Worm (Caenorhabditis elegans): ENCODE measurements around the gene C50F4.16.

The C50F4.16 gene

ce11 chrV:9521697-9522096 lies 19.7 kb downstream of the C50F4.16 start:
- TF ChIP-seq fos-1 (tag; optimal IDR thresholded peaks at IDR 0.05): no peak
- TF ChIP-seq skn-1 (tag; optimal IDR thresholded peaks at IDR 0.05): no peak
- no peak for TF ChIP-seq ztf-1 (GFP tag; conservative IDR thresholded peaks at IDR 0.05)
- TF ChIP-seq crh-2 (tag; optimal IDR thresholded peaks at IDR 0.05): no peak
- TF ChIP-seq sem-4 (tag; optimal IDR thresholded peaks at IDR 0.05): no peak
- TF ChIP-seq sma-9 (GFP tag; optimal IDR thresholded peaks at IDR 0.05): no peak
- TF ChIP-seq sma-9 (tag; optimal IDR thresholded peaks at IDR 0.05): no peak
- TF ChIP-seq blmp-1 (tag; optimal IDR thresholded peaks at IDR 0.05; ENCODE audit: insufficient read depth): no peak
- TF ChIP-seq mdl-1 (tag; optimal IDR thresholded peaks at IDR 0.05): no peak
- TF ChIP-seq mab-5 (tag; optimal IDR thresholded peaks at IDR 0.05): no peak

DNA sequence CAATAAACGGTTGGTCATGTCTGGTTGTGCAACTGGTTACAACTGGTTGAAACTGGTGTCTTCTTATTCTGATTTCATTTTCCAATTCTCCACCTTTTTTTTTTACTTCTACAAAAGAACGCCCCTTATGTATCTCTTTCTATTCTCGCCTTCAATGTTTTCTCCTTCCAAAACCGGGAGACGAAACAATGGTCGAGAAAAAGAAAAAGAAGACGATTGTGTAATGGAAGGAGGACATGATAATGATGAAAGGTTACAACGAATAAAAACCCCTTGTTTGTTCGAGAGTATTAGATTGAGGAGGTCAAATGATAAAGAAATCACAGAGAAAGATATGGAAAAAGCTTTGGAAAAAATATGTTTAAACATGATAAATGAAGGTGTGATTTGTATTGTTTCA lies 22.6 kb downstream of the C50F4.16 start, which contains the start of gene C50F4.8:
Gene C50F4.8 (minus strand): TSS at position 28 of the 400 bp plus-strand sequence.
- TF ChIP-seq nhr-237 (tag; optimal IDR thresholded peaks at IDR 0.05) (no peak), nhr-12 (tag; optimal IDR thresholded peaks at IDR 0.05) (no peak), nhr-21 (tag; optimal IDR thresholded peaks at IDR 0.05) (no peak)

DNA sequence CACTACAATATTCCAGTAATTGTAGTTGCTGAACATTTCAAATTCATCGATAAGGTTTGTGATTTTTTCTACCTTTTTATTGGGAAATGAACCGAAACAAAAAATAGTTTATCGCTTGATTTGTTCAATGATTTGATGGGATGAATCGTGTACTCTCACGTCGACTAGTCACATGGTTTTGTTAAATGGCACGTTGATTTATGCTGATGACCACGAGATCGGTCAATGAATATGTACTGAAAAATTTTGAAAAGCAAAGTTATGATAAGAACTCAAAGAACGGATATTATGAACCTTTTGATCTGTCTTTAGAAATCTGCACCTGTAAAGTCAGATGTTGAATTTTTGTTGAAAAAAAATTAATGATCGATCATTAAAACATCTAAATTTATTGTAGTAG lies 25.1 kb downstream of the C50F4.16 start:
- TF ChIP-seq dmd-4 (tag; optimal IDR thresholded peaks at IDR 0.05): no peak
- no peak for TF ChIP-seq Y55F3AM.14 (GFP tag; optimal IDR thresholded peaks at IDR 0.05)
- no peak for TF ChIP-seq fos-1 (tag; optimal IDR thresholded peaks at IDR 0.05)
- TF ChIP-seq mdl-1 (tag; optimal IDR thresholded peaks at IDR 0.05): peak in 1 of 2 experiments; percentile 40
- TF ChIP-seq nhr-25 (tag; optimal IDR thresholded peaks at IDR 0.05): peak; percentile 71
- no peak for TF ChIP-seq nhr-237 (tag; optimal IDR thresholded peaks at IDR 0.05)
- no peak for TF ChIP-seq lin-11 (tag; optimal IDR thresholded peaks at IDR 0.05)
- no peak for TF ChIP-seq ceh-16 (tag; optimal IDR thresholded peaks at IDR 0.05)
- TF ChIP-seq elt-3 (tag; optimal IDR thresholded peaks at IDR 0.05): no peak
- no peak for TF ChIP-seq ama-1 (optimal IDR thresholded peaks at IDR 0.05)
- no peak for TF ChIP-seq nhr-23 (tag; optimal IDR thresholded peaks at IDR 0.05)
- no peak for TF ChIP-seq lin-39 (tag; optimal IDR thresholded peaks at IDR 0.05)
- TF ChIP-seq aly-2 (tag; optimal IDR thresholded peaks at IDR 0.05): no peak
- no peak for TF ChIP-seq C34F6.9 (tag; optimal IDR thresholded peaks at IDR 0.05)
- TF ChIP-seq blmp-1 (tag; optimal IDR thresholded peaks at IDR 0.05; ENCODE audit: insufficient read depth): peak; percentile 74
- peak; percentile 96 for TF ChIP-seq sma-9 (GFP tag; optimal IDR thresholded peaks at IDR 0.05)
- TF ChIP-seq sma-9 (tag; optimal IDR thresholded peaks at IDR 0.05): no peak
- no peak for TF ChIP-seq peb-1 (tag; optimal IDR thresholded peaks at IDR 0.05)
- no peak for TF ChIP-seq sem-4 (tag; optimal IDR thresholded peaks at IDR 0.05)
- TF ChIP-seq unc-62 (GFP tag; optimal IDR thresholded peaks at IDR 0.05): no peak
- TF ChIP-seq unc-55 (GFP tag; optimal IDR thresholded peaks at IDR 0.05): no peak
- TF ChIP-seq nhr-10 (tag; optimal IDR thresholded peaks at IDR 0.05): no peak
- TF ChIP-seq snpc-4 (tag; optimal IDR thresholded peaks at IDR 0.05): no peak
- no peak for TF ChIP-seq elt-1 (tag; optimal IDR thresholded peaks at IDR 0.05)
- TF ChIP-seq lsy-2 (tag; optimal IDR thresholded peaks at IDR 0.05): peak in 1 of 2 experiments; percentile 31
- TF ChIP-seq R02D3.7 (tag; optimal IDR thresholded peaks at IDR 0.05): no peak
- TF ChIP-seq zag-1 (tag; optimal IDR thresholded peaks at IDR 0.05): no peak
- TF ChIP-seq ztf-11 (tag; optimal IDR thresholded peaks at IDR 0.05): no peak
- no peak for TF ChIP-seq unc-39 (tag; optimal IDR thresholded peaks at IDR 0.05)
- no peak for TF ChIP-seq ceh-82 (tag; optimal IDR thresholded peaks at IDR 0.05)
- peak; percentile 55 for TF ChIP-seq gmeb-1 (tag; optimal IDR thresholded peaks at IDR 0.05)
- TF ChIP-seq lin-13 (GFP tag; optimal IDR thresholded peaks at IDR 0.05): no peak
- no peak for TF ChIP-seq ztf-4 (tag; optimal IDR thresholded peaks at IDR 0.05)
- peak; percentile 78 for TF ChIP-seq crh-2 (tag; optimal IDR thresholded peaks at IDR 0.05)
- no peak for TF ChIP-seq alr-1 (tag; optimal IDR thresholded peaks at IDR 0.05)
- peak; percentile 63 for TF ChIP-seq nhr-129 (tag; optimal IDR thresholded peaks at IDR 0.05)
- no peak for TF ChIP-seq nhr-12 (tag; optimal IDR thresholded peaks at IDR 0.05)
- no peak for TF ChIP-seq mab-5 (tag; optimal IDR thresholded peaks at IDR 0.05)
- TF ChIP-seq ztf-1 (GFP tag; conservative IDR thresholded peaks at IDR 0.05): no peak
- no peak for TF ChIP-seq egl-27 (tag; optimal IDR thresholded peaks at IDR 0.05)
- TF ChIP-seq ZK546.5 (tag; optimal IDR thresholded peaks at IDR 0.05): no peak
- TF ChIP-seq sma-3 (GFP tag; optimal IDR thresholded peaks at IDR 0.05): peak; percentile 69
- no peak for TF ChIP-seq nhr-77 (tag; optimal IDR thresholded peaks at IDR 0.05)
- no peak for TF ChIP-seq F13H6.1 (tag; optimal IDR thresholded peaks at IDR 0.05)
- TF ChIP-seq mbf-1 (tag; optimal IDR thresholded peaks at IDR 0.05): no peak
- no peak for TF ChIP-seq skn-1 (tag; optimal IDR thresholded peaks at IDR 0.05)
- peak; percentile 97 for TF ChIP-seq nhr-21 (tag; optimal IDR thresholded peaks at IDR 0.05)
- no peak for TF ChIP-seq nhr-11 (tag; optimal IDR thresholded peaks at IDR 0.05)
- TF ChIP-seq nhr-6 (tag; optimal IDR thresholded peaks at IDR 0.05): peak; percentile 62
